Worm (Caenorhabditis elegans) whole organism, L3 larva: ENCODE measurements around the gene Y49F6C.2.

Experiments used
- R02D3.7 ChIP-seq: fragments of 150-350 bp; optimal IDR thresholded peaks from 2 replicates; lab custom pipeline; 2014; ENCODE audit warnings: missing biosample characterization, missing genetic modification characterization
- ZK546.5 ChIP-seq: sonication (generic microtip); optimal IDR thresholded peaks from 2 replicates; lab custom pipeline; 2017; ENCODE audit warnings: missing biosample characterization, missing genetic modification characterization
- aly-2 ChIP-seq: fragments of 150-350 bp; optimal IDR thresholded peaks from 2 replicates; lab custom pipeline; 2014; ENCODE audit warnings: missing biosample characterization, missing genetic modification characterization
- ama-1 ChIP-seq: fragments of 150-350 bp; optimal IDR thresholded peaks from 2 replicates; lab custom pipeline; 2018
- ceh-16 ChIP-seq: sonication (generic microtip); optimal IDR thresholded peaks from 2 replicates; lab custom pipeline; 2017; ENCODE audit warnings: missing biosample characterization, missing genetic modification characterization
- ceh-28 ChIP-seq: fragments of 150-350 bp; optimal IDR thresholded peaks from 2 replicates; lab custom pipeline; 2014; ENCODE audit warnings: missing biosample characterization, missing genetic modification reagents, missing genetic modification characterization
- ceh-82 ChIP-seq: fragments of 150-350 bp; optimal IDR thresholded peaks from 2 replicates; lab custom pipeline; 2014; ENCODE audit warnings: missing biosample characterization, missing genetic modification characterization
- ceh-9 ChIP-seq: sonication (generic microtip); optimal IDR thresholded peaks from 2 replicates; lab custom pipeline; 2018; ENCODE audit warnings: missing biosample characterization, missing genetic modification characterization
- egl-27 ChIP-seq: sonication (generic microtip); optimal IDR thresholded peaks from 4 replicates; lab custom pipeline; 2017; ENCODE audit warnings: missing biosample characterization, missing genetic modification reagents, missing genetic modification characterization
- egl-5 ChIP-seq: fragments of 150-350 bp; optimal IDR thresholded peaks from 2 replicates; lab custom pipeline; 2017; ENCODE audit warnings: missing biosample characterization, missing genetic modification reagents, missing genetic modification characterization, inconsistent platforms
- elt-1 ChIP-seq: fragments of 150-350 bp; optimal IDR thresholded peaks from 2 replicates; lab custom pipeline; 2014; ENCODE audit warnings: missing biosample characterization, missing genetic modification characterization
- elt-2 ChIP-seq: sonication (generic microtip); optimal IDR thresholded peaks from 2 replicates; lab custom pipeline; 2016; ENCODE audit warnings: missing genetic modification reagents, mild to moderate bottlenecking, missing genetic modification characterization, missing compliant biosample characterization
- elt-3 ChIP-seq, 3 experiments: fragments of 150-350 bp in 1 of 3; sonication (generic microtip) in 2 of 3; optimal IDR thresholded peaks; 2 replicates in 2 of 3; 4 replicates in 1 of 3; lab custom pipeline; 2014 to 2017; ENCODE audit warnings: missing biosample characterization in 3 of 3, missing genetic modification characterization in 3 of 3
- fkh-10 ChIP-seq: sonication (generic microtip); optimal IDR thresholded peaks from 2 replicates; lab custom pipeline; 2017; ENCODE audit warnings: missing biosample characterization, missing genetic modification reagents, missing genetic modification characterization
- fkh-2 ChIP-seq: fragments of 150-350 bp; optimal IDR thresholded peaks from 2 replicates; lab custom pipeline; 2014; ENCODE audit warnings: missing biosample characterization, missing genetic modification reagents, missing genetic modification characterization
- hmg-11 ChIP-seq: sonication (generic microtip); optimal IDR thresholded peaks from 2 replicates; lab custom pipeline; 2016; ENCODE audit warnings: missing genetic modification characterization, missing compliant biosample characterization
- jun-1 ChIP-seq: fragments of 150-350 bp; optimal IDR thresholded peaks from 2 replicates; lab custom pipeline; 2014; ENCODE audit warnings: missing biosample characterization, missing genetic modification reagents, missing genetic modification characterization
- lin-39 ChIP-seq: fragments of 150-350 bp; optimal IDR thresholded peaks from 2 replicates; lab custom pipeline; 2018; ENCODE audit warnings: missing biosample characterization, missing genetic modification reagents, missing genetic modification characterization
- mml-1 ChIP-seq: fragments of 150-350 bp; sonication (generic microtip); optimal IDR thresholded peaks from 3 replicates; lab custom pipeline; 2014; ENCODE audit warnings: missing biosample characterization, missing genetic modification characterization
- nfya-1 ChIP-seq: sonication (generic microtip); optimal IDR thresholded peaks from 2 replicates; lab custom pipeline; 2017; ENCODE audit warnings: missing genetic modification characterization, mild to moderate bottlenecking, missing compliant biosample characterization, antibody characterized with exemption, moderate library complexity; ENCODE audit not compliant: insufficient read depth
- nhr-11 ChIP-seq: fragments of 150-350 bp; optimal IDR thresholded peaks from 2 replicates; lab custom pipeline; 2014; ENCODE audit warnings: missing biosample characterization, missing genetic modification characterization
- nhr-237 ChIP-seq: fragments of 150-350 bp; optimal IDR thresholded peaks from 2 replicates; lab custom pipeline; 2014; ENCODE audit warnings: missing biosample characterization, missing genetic modification characterization
- nhr-25 ChIP-seq: sonication (generic microtip); optimal IDR thresholded peaks from 2 replicates; lab custom pipeline; 2017; ENCODE audit warnings: missing biosample characterization, missing genetic modification characterization
- nhr-28 ChIP-seq: fragments of 150-350 bp; optimal IDR thresholded peaks from 2 replicates; lab custom pipeline; 2014; ENCODE audit warnings: missing biosample characterization, missing genetic modification characterization
- nhr-43 ChIP-seq: sonication (generic microtip); optimal IDR thresholded peaks from 2 replicates; lab custom pipeline; 2016; ENCODE audit warnings: mild to moderate bottlenecking, missing genetic modification characterization, missing compliant biosample characterization; ENCODE audit not compliant: poor library complexity, severe bottlenecking
- nhr-67 ChIP-seq: fragments of 150-350 bp; optimal IDR thresholded peaks from 2 replicates; lab custom pipeline; 2014; ENCODE audit warnings: missing biosample characterization, missing genetic modification characterization
- pha-4 ChIP-seq: fragments of 150-350 bp; optimal IDR thresholded peaks from 2 replicates; lab custom pipeline; 2014; ENCODE audit warnings: missing biosample characterization, missing genetic modification reagents, missing genetic modification characterization
- sea-2 ChIP-seq: fragments of 150-350 bp; sonication (generic microtip); optimal IDR thresholded peaks from 4 replicates; lab custom pipeline; 2014; ENCODE audit warnings: missing biosample characterization, missing genetic modification reagents, missing genetic modification characterization
- snpc-4 ChIP-seq: fragments of 150-350 bp; optimal IDR thresholded peaks from 2 replicates; lab custom pipeline; 2014; ENCODE audit warnings: missing biosample characterization, missing genetic modification characterization
- tbx-2 ChIP-seq: sonication (generic microtip); optimal IDR thresholded peaks from 2 replicates; lab custom pipeline; 2016; ENCODE audit warnings: mild to moderate bottlenecking, missing genetic modification characterization, missing compliant biosample characterization
- unc-39 ChIP-seq: sonication (generic microtip); optimal IDR thresholded peaks from 4 replicates; lab custom pipeline; 2017; ENCODE audit warnings: missing biosample characterization, missing genetic modification characterization
- zag-1 ChIP-seq: fragments of 150-350 bp; optimal IDR thresholded peaks from 2 replicates; lab custom pipeline; 2014; ENCODE audit warnings: missing biosample characterization, missing genetic modification characterization
- ztf-4 ChIP-seq: fragments of 150-350 bp; optimal IDR thresholded peaks from 2 replicates; lab custom pipeline; 2014; ENCODE audit warnings: missing biosample characterization, missing genetic modification characterization

Gene Y49F6C.2

ce11 chrII:3414383-3414910 is 36.1 kb downstream of the Y49F6C.2 start, which contains the start of the genes F18A12.7 and F18A12.2:
F18A12.7 (minus strand) TSS chrII:3414483.
F18A12.2 (plus strand) TSS chrII:3414860.
- no peak for TF ChIP-seq nhr-237 (tag; lab: Kevin White, UChicago)
- no peak for TF ChIP-seq nhr-28 (tag; lab: Kevin White, UChicago)
- TF ChIP-seq nhr-67: no peak
- no peak for TF ChIP-seq ama-1 (lab: Kevin White, UChicago)

ce11 chrII:3416528-3416927 is 38.2 kb downstream of the Y49F6C.2 start, which contains the start of gene nep-6:
nep-6 (plus strand) TSS chrII:3416828.
- TF ChIP-seq elt-3 (tag; optimal IDR thresholded peaks at IDR 0.05; lab: Kevin White, UChicago): no peak

ce11 chrII:3422938-3423337 is 44.6 kb downstream of the Y49F6C.2 start:
- TF ChIP-seq ceh-82 (tag; lab: Kevin White, UChicago) (no peak), snpc-4 (tag; lab: Kevin White, UChicago) (no peak), elt-3 (tag; optimal IDR thresholded peaks at IDR 0.05; lab: Kevin White, UChicago) (no peak)

ce11 chrII:3425433-3425832 is 47.1 kb downstream of the Y49F6C.2 start, which contains the start of gene nep-11:
nep-11 (minus strand) TSS chrII:3425533.
- TF ChIP-seq fkh-2 (tag; lab: Kevin White, UChicago): no peak
- TF ChIP-seq egl-27 (tag; lab: Kevin White, UChicago): no peak
- no peak for TF ChIP-seq pha-4 (tag; lab: Kevin White, UChicago)
- no peak for TF ChIP-seq zag-1
- TF ChIP-seq jun-1 (tag; lab: Kevin White, UChicago): no peak
- TF ChIP-seq egl-5 (tag; lab: Kevin White, UChicago): no peak
- TF ChIP-seq R02D3.7: no peak
- no peak for TF ChIP-seq nfya-1
- no peak for TF ChIP-seq ceh-28
- TF ChIP-seq ceh-82 (tag; lab: Kevin White, UChicago): no peak
- no peak for TF ChIP-seq elt-2 (tag; lab: Kevin White, UChicago)
- TF ChIP-seq nhr-11 (tag; lab: Kevin White, UChicago): no peak
- no peak for TF ChIP-seq nhr-25 (tag; lab: Kevin White, UChicago)
- no peak for TF ChIP-seq nhr-43 (tag; lab: Kevin White, UChicago)
- no peak for TF ChIP-seq unc-39 (tag; lab: Kevin White, UChicago)
- no peak for TF ChIP-seq ceh-9 (tag; lab: Kevin White, UChicago)
- TF ChIP-seq aly-2 (tag; lab: Kevin White, UChicago): no peak
- no peak for TF ChIP-seq elt-1 (tag; lab: Kevin White, UChicago)
- TF ChIP-seq ZK546.5 (tag; lab: Kevin White, UChicago): no peak

- no peak for TF ChIP-seq tbx-2
- TF ChIP-seq lin-39 (tag; lab: Kevin White, UChicago): peak; percentile 72
- TF ChIP-seq ceh-28: no peak
- TF ChIP-seq ztf-4 (tag; lab: Kevin White, UChicago): no peak
- peak; percentile 66 for TF ChIP-seq hmg-11 (tag; lab: Kevin White, UChicago)
- peak; percentile 20 for TF ChIP-seq sea-2 (GFP tag; lab: Kevin White, UChicago)
- TF ChIP-seq nhr-25 (tag; lab: Kevin White, UChicago): no peak
- no peak for TF ChIP-seq mml-1 (tag; lab: Kevin White, UChicago)
- TF ChIP-seq fkh-10 (GFP tag; lab: Kevin White, UChicago): peak; percentile 3
- TF ChIP-seq nfya-1: peak; percentile 60
- TF ChIP-seq snpc-4 (tag; lab: Kevin White, UChicago): peak; percentile 19
- no peak for TF ChIP-seq ceh-16 (tag; lab: Kevin White, UChicago)
- TF ChIP-seq pha-4 (tag; lab: Kevin White, UChicago): no peak
Observed at ce11 chrII:3428158-3428704, 49.9 kb downstream of the Y49F6C.2 start.
